Fruit fly (Drosophila melanogaster) whole organism, pupa: ENCODE measurements around the gene mRRF1.

Experiments used
- CG10348 ChIP-seq: fragments of 200-800 bp; sonication (Bioruptor generic); IDR thresholded peaks from 2 replicates; pipeline ENCODE4 v1.3.6; 2022; ENCODE audit warnings: missing biosample characterization, missing genetic modification characterization
- CG12605 ChIP-seq: fragments of 200-800 bp; sonication (Bioruptor generic); IDR thresholded peaks from 2 replicates; pipeline ENCODE4 v1.3.6; 2022; ENCODE audit warnings: missing biosample characterization, missing genetic modification characterization
- CG13204 ChIP-seq: fragments of 200-800 bp; sonication (Bioruptor generic); optimal IDR thresholded peaks from 2 replicates; lab custom pipeline; 2018; ENCODE audit warnings: missing biosample characterization, mild to moderate bottlenecking, missing genetic modification characterization, moderate library complexity
- CG14655 ChIP-seq: fragments of 200-800 bp; sonication (Bioruptor generic); optimal IDR thresholded peaks from 3 replicates; lab custom pipeline; 2017; ENCODE audit warnings: mild to moderate bottlenecking, missing biosample characterization, missing genetic modification reagents, missing genetic modification characterization
- CG15710 ChIP-seq: fragments of 200-800 bp; sonication (Bioruptor generic); optimal IDR thresholded peaks from 2 replicates; lab custom pipeline; 2018; ENCODE audit warnings: missing biosample characterization, mild to moderate bottlenecking, missing genetic modification characterization, moderate library complexity
- CG17806 ChIP-seq: fragments of 200-800 bp; sonication (Bioruptor generic); optimal IDR thresholded peaks from 2 replicates; lab custom pipeline; 2018; ENCODE audit warnings: missing biosample characterization, mild to moderate bottlenecking, missing genetic modification characterization, moderate library complexity
- CG32121 ChIP-seq: fragments of 200-800 bp; sonication (Bioruptor generic); IDR thresholded peaks from 2 replicates; pipeline ENCODE4 v1.3.6; 2022; ENCODE audit warnings: missing biosample characterization, missing genetic modification characterization
- CG34367 ChIP-seq: fragments of 200-800 bp; sonication (Bioruptor generic); optimal IDR thresholded peaks from 2 replicates; lab custom pipeline; 2018; ENCODE audit warnings: missing biosample characterization, mild to moderate bottlenecking, missing genetic modification characterization
- CG4496 ChIP-seq: fragments of 200-800 bp; sonication (Bioruptor generic); IDR thresholded peaks from 3 replicates; pipeline ENCODE4 v1.3.6; 2022; ENCODE audit warnings: missing biosample characterization, missing genetic modification characterization
- CG8159 ChIP-seq: fragments of 200-800 bp; sonication (Bioruptor generic); optimal IDR thresholded peaks from 3 replicates; lab custom pipeline; 2018; ENCODE audit warnings: missing biosample characterization, mild to moderate bottlenecking, missing genetic modification characterization, moderate library complexity
- CG8301 ChIP-seq: fragments of 200-800 bp; sonication (Bioruptor generic); optimal IDR thresholded peaks from 2 replicates; lab custom pipeline; 2018; ENCODE audit warnings: missing biosample characterization, mild to moderate bottlenecking, missing genetic modification characterization
- CG9948 ChIP-seq: fragments of 200-800 bp; sonication (Bioruptor generic); optimal IDR thresholded peaks from 2 replicates; lab custom pipeline; 2018; ENCODE audit warnings: missing biosample characterization, mild to moderate bottlenecking, missing genetic modification characterization, moderate library complexity
- D1 ChIP-seq: fragments of 200-800 bp; sonication (Bioruptor generic); optimal IDR thresholded peaks from 2 replicates; lab custom pipeline; 2018; ENCODE audit warnings: missing biosample characterization, mild to moderate bottlenecking, missing genetic modification characterization, moderate library complexity
- EcR ChIP-seq: fragments of 200-800 bp; sonication (Bioruptor generic); optimal IDR thresholded peaks from 3 replicates; lab custom pipeline; 2019; ENCODE audit warnings: missing biosample characterization, missing genetic modification characterization, mild to moderate bottlenecking, moderate library complexity, missing genetic modification reagents
- Ets98B ChIP-seq: fragments of 200-800 bp; sonication (Bioruptor generic); IDR thresholded peaks from 2 replicates; pipeline ENCODE4 v1.3.6; 2022; ENCODE audit warnings: missing biosample characterization, missing genetic modification characterization
- Pif1A ChIP-seq: fragments of 200-800 bp; sonication (Bioruptor generic); optimal IDR thresholded peaks from 3 replicates; lab custom pipeline; 2016; ENCODE audit warnings: missing biosample characterization, missing genetic modification characterization
- Pif1B ChIP-seq: fragments of 200-800 bp; sonication (Bioruptor generic); optimal IDR thresholded peaks from 3 replicates; lab custom pipeline; 2016; ENCODE audit warnings: missing biosample characterization, missing genetic modification characterization
- Snoo ChIP-seq: fragments of 200-800 bp; sonication (Bioruptor generic); optimal IDR thresholded peaks from 3 replicates; lab custom pipeline; 2017; ENCODE audit warnings: missing biosample characterization, mild to moderate bottlenecking, missing genetic modification characterization, inconsistent platforms
- fd96Ca ChIP-seq: fragments of 200-800 bp; sonication (Bioruptor generic); IDR thresholded peaks from 3 replicates; pipeline ENCODE4 v1.3.6; 2022; ENCODE audit warnings: missing biosample characterization, missing genetic modification characterization
- gl ChIP-seq: fragments of 200-800 bp; sonication (Bioruptor generic); optimal IDR thresholded peaks from 2 replicates; lab custom pipeline; 2018; ENCODE audit warnings: missing biosample characterization, mild to moderate bottlenecking, missing genetic modification characterization
- rn ChIP-seq: fragments of 200-800 bp; sonication (Bioruptor generic); IDR thresholded peaks from 2 replicates; pipeline ENCODE4 v1.3.6; 2022; ENCODE audit warnings: missing biosample characterization, missing genetic modification characterization

mRRF1 gene

dm6 chr3L:9355555-9355954 is 8.6 kb upstream of the mRRF1 start:
- TF ChIP-seq CG32121 (GFP tag; lab: Robert Waterston, UW) (no peak), CG8301 (no peak), Pif1B (GFP tag; lab: Kevin White, UChicago) (no peak), CG15710 (tag; lab: Kevin White, UChicago) (no peak), CG9948 (tag; lab: Kevin White, UChicago) (no peak), D1 (tag; lab: Kevin White, UChicago) (no peak), CG13204 (GFP tag; lab: Kevin White, UChicago) (no peak), gl (no peak), fd96Ca (GFP tag; lab: Robert Waterston, UW) (no peak), CG10348 (no peak), Ets98B (GFP tag; lab: Robert Waterston, UW) (no peak), rn (GFP tag; lab: Robert Waterston, UW) (no peak), CG12605 (GFP tag; lab: Robert Waterston, UW) (no peak), CG4496 (GFP tag; lab: Robert Waterston, UW) (no peak), CG8159 (no peak), Snoo (tag; lab: Kevin White, UChicago) (no peak), Pif1A (GFP tag; lab: Kevin White, UChicago) (no peak), CG14655 (GFP tag; lab: Kevin White, UChicago) (no peak)

dm6 chr3L:9356138-9356753 is 7.9 kb upstream of the mRRF1 start:
- TF ChIP-seq Snoo (tag; lab: Kevin White, UChicago) (no peak), CG9948 (tag; lab: Kevin White, UChicago) (no peak), Pif1B (GFP tag; lab: Kevin White, UChicago) (no peak), rn (GFP tag; lab: Robert Waterston, UW) (no peak), CG8301 (no peak), CG4496 (GFP tag; lab: Robert Waterston, UW) (no peak), CG8159 (no peak), EcR (peak; percentile 65), Ets98B (GFP tag; lab: Robert Waterston, UW) (no peak)

dm6 chr3L:9357830-9358712 is 6.1 kb upstream of the mRRF1 start:
- TF ChIP-seq EcR (no peak), Ets98B (GFP tag; lab: Robert Waterston, UW) (peak; percentile 53), Pif1A (GFP tag; lab: Kevin White, UChicago) (peak; percentile 18), D1 (tag; lab: Kevin White, UChicago) (no peak), CG15710 (tag; lab: Kevin White, UChicago) (peak; percentile 52), CG17806 (tag; lab: Kevin White, UChicago) (peak; percentile 31), CG14655 (GFP tag; lab: Kevin White, UChicago) (peak; percentile 71), CG32121 (GFP tag; lab: Robert Waterston, UW) (peak; percentile 51; the same call in 1 of the 2 replicates), CG8301 (peak; percentile 30), CG34367 (tag; lab: Kevin White, UChicago) (peak; percentile 21), CG8159 (peak; percentile 31), gl (peak; percentile 75), Pif1B (GFP tag; lab: Kevin White, UChicago) (peak; percentile 51), CG4496 (GFP tag; lab: Robert Waterston, UW) (peak; percentile 65), CG10348 (no peak), CG12605 (GFP tag; lab: Robert Waterston, UW) (peak; percentile 72), CG9948 (tag; lab: Kevin White, UChicago) (peak; percentile 11), rn (GFP tag; lab: Robert Waterston, UW) (no peak)

- no peak for TF ChIP-seq CG34367 (tag; lab: Kevin White, UChicago)
- TF ChIP-seq EcR: no peak
- TF ChIP-seq CG8159: no peak
- peak; percentile 27 for TF ChIP-seq Pif1A (GFP tag; lab: Kevin White, UChicago)
- TF ChIP-seq CG32121 (GFP tag; lab: Robert Waterston, UW): peak; percentile 56
- no peak for TF ChIP-seq Snoo (tag; lab: Kevin White, UChicago)
- no peak for TF ChIP-seq D1 (tag; lab: Kevin White, UChicago)
- peak; percentile 73 for TF ChIP-seq fd96Ca (GFP tag; lab: Robert Waterston, UW)
- peak; percentile 68 for TF ChIP-seq Ets98B (GFP tag; lab: Robert Waterston, UW)
- peak; percentile 21 for TF ChIP-seq gl
- peak; percentile 3 for TF ChIP-seq CG15710 (tag; lab: Kevin White, UChicago)
- TF ChIP-seq CG17806 (tag; lab: Kevin White, UChicago): peak; percentile 4
- no peak for TF ChIP-seq rn (GFP tag; lab: Robert Waterston, UW)
- TF ChIP-seq CG12605 (GFP tag; lab: Robert Waterston, UW): peak; percentile 55; the same call in 1 of the 2 replicates
- TF ChIP-seq CG13204 (GFP tag; lab: Kevin White, UChicago): no peak
- peak; percentile 68; the same call in 2 of the 3 replicates for TF ChIP-seq CG4496 (GFP tag; lab: Robert Waterston, UW)
- no peak for TF ChIP-seq CG10348
- TF ChIP-seq CG8301: peak; percentile 17
- TF ChIP-seq CG9948 (tag; lab: Kevin White, UChicago): no peak
- no peak for TF ChIP-seq CG14655 (GFP tag; lab: Kevin White, UChicago)
- TF ChIP-seq Pif1B (GFP tag; lab: Kevin White, UChicago): peak; percentile 47
Measured at dm6 chr3L:9358713-9359040, 5.5 kb upstream of the mRRF1 start, which contains the start of the genes UGP and Svip. Gene UGP (minus strand): TSS chr3L:9358935. Gene Svip (plus strand): TSS chr3L:9358999.

dm6 chr3L:9360217-9360692 is 3.9 kb upstream of the mRRF1 start, which contains the start of gene Pdxk:
Gene Pdxk (plus strand): TSS chr3L:9360316.
- TF ChIP-seq D1 (tag; lab: Kevin White, UChicago): no peak
- TF ChIP-seq CG15710 (tag; lab: Kevin White, UChicago): no peak
- 0 out of 2 replicates have a peak, but pooled peaks have one; percentile 31 for TF ChIP-seq CG32121 (GFP tag; lab: Robert Waterston, UW)
- no peak for TF ChIP-seq CG10348
- peak; percentile 66 for TF ChIP-seq EcR
- no peak for TF ChIP-seq CG8301
- peak; percentile 26; the same call in 1 of the 2 replicates for TF ChIP-seq Ets98B (GFP tag; lab: Robert Waterston, UW)
- TF ChIP-seq gl: peak; percentile 38
- TF ChIP-seq CG4496 (GFP tag; lab: Robert Waterston, UW): peak; percentile 28; the same call in 1 of the 3 replicates
- no peak for TF ChIP-seq CG9948 (tag; lab: Kevin White, UChicago)
- TF ChIP-seq CG13204 (GFP tag; lab: Kevin White, UChicago): peak; percentile 13
- TF ChIP-seq Pif1A (GFP tag; lab: Kevin White, UChicago): no peak
- TF ChIP-seq CG14655 (GFP tag; lab: Kevin White, UChicago): no peak
- TF ChIP-seq CG17806 (tag; lab: Kevin White, UChicago): no peak
- TF ChIP-seq CG8159: no peak
- TF ChIP-seq CG12605 (GFP tag; lab: Robert Waterston, UW): no peak
- TF ChIP-seq rn (GFP tag; lab: Robert Waterston, UW): no peak
- TF ChIP-seq Pif1B (GFP tag; lab: Kevin White, UChicago): no peak
- TF ChIP-seq Snoo (tag; lab: Kevin White, UChicago): peak; percentile 2
- TF ChIP-seq CG34367 (tag; lab: Kevin White, UChicago): no peak
- TF ChIP-seq fd96Ca (GFP tag; lab: Robert Waterston, UW): no peak
